Fruit fly (Drosophila melanogaster) whole organism, pupa: ENCODE data around the gene CG12984.

ENCODE experiments used
- CG15710 ChIP-seq: fragments of 200-800 bp; sonication (Bioruptor generic); optimal IDR thresholded peaks from 2 replicates; lab custom pipeline; 2018; ENCODE audit warnings: missing biosample characterization, mild to moderate bottlenecking, missing genetic modification characterization, moderate library complexity
- Ets98B ChIP-seq: fragments of 200-800 bp; sonication (Bioruptor generic); IDR thresholded peaks from 2 replicates; pipeline ENCODE4 v1.3.6; 2022; ENCODE audit warnings: missing biosample characterization, missing genetic modification characterization
- Pif1A ChIP-seq: fragments of 200-800 bp; sonication (Bioruptor generic); optimal IDR thresholded peaks from 3 replicates; lab custom pipeline; 2016; ENCODE audit warnings: missing biosample characterization, missing genetic modification characterization
- Snoo ChIP-seq: fragments of 200-800 bp; sonication (Bioruptor generic); optimal IDR thresholded peaks from 3 replicates; lab custom pipeline; 2017; ENCODE audit warnings: missing biosample characterization, mild to moderate bottlenecking, missing genetic modification characterization, inconsistent platforms
- rn ChIP-seq: fragments of 200-800 bp; sonication (Bioruptor generic); IDR thresholded peaks from 2 replicates; pipeline ENCODE4 v1.3.6; 2022; ENCODE audit warnings: missing biosample characterization, missing genetic modification characterization

DNA sequence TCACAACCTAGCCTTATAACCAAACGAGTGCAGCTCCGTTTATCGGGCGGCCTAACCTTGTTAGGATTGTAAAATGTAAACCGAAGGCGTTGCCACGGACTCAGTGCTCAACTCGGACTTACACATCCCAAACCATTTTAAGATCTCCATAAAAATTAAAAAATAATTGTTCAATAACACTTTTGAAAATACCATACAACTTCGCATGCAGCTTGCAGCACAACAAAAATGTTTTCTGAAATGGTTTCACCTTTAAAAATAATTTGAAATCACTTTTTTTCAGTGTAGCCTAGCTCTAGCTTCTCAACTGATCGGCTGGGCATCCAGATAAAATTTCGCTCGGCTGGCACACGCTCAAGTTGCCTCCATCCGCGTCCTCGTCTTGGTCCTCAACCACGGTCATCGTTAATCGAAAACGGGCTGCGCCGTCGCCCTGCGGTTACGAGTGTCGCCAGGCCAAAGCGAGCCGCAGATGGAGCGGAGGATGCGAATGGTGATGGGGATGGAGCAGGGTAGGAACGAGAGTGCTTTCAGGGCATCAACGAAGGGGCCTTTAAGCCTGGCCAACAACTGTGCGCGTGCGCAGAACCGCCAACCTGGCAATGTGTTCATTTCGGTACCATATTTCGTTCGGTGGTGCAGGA is 39.9 kb upstream of the CG12984 start:
- TF ChIP-seq Ets98B (peak; percentile 74), Snoo (tag; lab: Kevin White, UChicago) (peak; percentile 48), CG15710 (tag; lab: Kevin White, UChicago) (peak; percentile 87), Pif1A (GFP tag; lab: Kevin White, UChicago) (peak; percentile 88), rn (GFP tag; lab: Robert Waterston, UW) (0 out of 2 replicates have a peak, but pooled peaks have one; percentile 41)
